Worm (Caenorhabditis elegans): ENCODE measurements around the gene thoc-2.

thoc-2 gene

ce11 chrIII:6421973-6422511 is 54.2 kb downstream of the thoc-2 start (continued):
- no peak for TF ChIP-seq rpc-1 (optimal IDR thresholded peaks at IDR 0.05)
- TF ChIP-seq rpc-1 (tag; optimal IDR thresholded peaks at IDR 0.05) = no peak
- TF ChIP-seq ceh-40 (GFP tag; IDR thresholded peaks at IDR 0.05) = no peak
- TF ChIP-seq lin-26 (GFP tag; IDR thresholded peaks at IDR 0.05) = peak; percentile 46; the same call in 1 of the 2 replicates

ce11 chrIII:6422721-6423120 is 54.9 kb downstream of the thoc-2 start:
- TF ChIP-seq lag-1 (GFP tag; IDR thresholded peaks at IDR 0.05) (no peak), lsy-27 (tag; optimal IDR thresholded peaks at IDR 0.05; ENCODE audit: borderline replicate concordance, insufficient read depth) (no peak), atf-7 (tag; optimal IDR thresholded peaks at IDR 0.05) (peak; percentile 17), aptf-3 (GFP tag; IDR thresholded peaks at IDR 0.05) (no peak), attf-5 (GFP tag; optimal IDR thresholded peaks at IDR 0.05) (peak; percentile 6), cebp-1 (GFP tag; IDR thresholded peaks at IDR 0.05) (no peak), cebp-1 (tag; optimal IDR thresholded peaks at IDR 0.05) (peak; percentile 35), F49E8.2 (tag; optimal IDR thresholded peaks at IDR 0.05; ENCODE audit: insufficient read depth) (no peak), nhr-80 (tag; optimal IDR thresholded peaks at IDR 0.05) (peak; percentile 20)

All from whole organism, young adult.